Worm (Caenorhabditis elegans) whole organism, L3 larva: Measurements from ENCODE around the gene zyg-12.

Experiments used
- ceh-82 ChIP-seq: fragments of 150-350 bp; optimal IDR thresholded peaks from 2 replicates; lab custom pipeline; 2014; ENCODE audit warnings: missing biosample characterization, missing genetic modification characterization
- fos-1 ChIP-seq: fragments of 150-350 bp; optimal IDR thresholded peaks from 2 replicates; lab custom pipeline; 2014; ENCODE audit warnings: missing biosample characterization, missing genetic modification characterization
- jun-1 ChIP-seq: fragments of 150-350 bp; optimal IDR thresholded peaks from 2 replicates; lab custom pipeline; 2014; ENCODE audit warnings: missing biosample characterization, missing genetic modification reagents, missing genetic modification characterization
- lin-39 ChIP-seq: fragments of 150-350 bp; optimal IDR thresholded peaks from 2 replicates; lab custom pipeline; 2018; ENCODE audit warnings: missing biosample characterization, missing genetic modification reagents, missing genetic modification characterization
- mdl-1 ChIP-seq: fragments of 150-350 bp; optimal IDR thresholded peaks from 2 replicates; lab custom pipeline; 2014; ENCODE audit warnings: missing biosample characterization, missing genetic modification characterization
- nhr-11 ChIP-seq: fragments of 150-350 bp; optimal IDR thresholded peaks from 2 replicates; lab custom pipeline; 2014; ENCODE audit warnings: missing biosample characterization, missing genetic modification characterization
- nhr-237 ChIP-seq: fragments of 150-350 bp; optimal IDR thresholded peaks from 2 replicates; lab custom pipeline; 2014; ENCODE audit warnings: missing biosample characterization, missing genetic modification characterization
- snpc-4 ChIP-seq: fragments of 150-350 bp; optimal IDR thresholded peaks from 2 replicates; lab custom pipeline; 2014; ENCODE audit warnings: missing biosample characterization, missing genetic modification characterization
- tbx-2 ChIP-seq: sonication (generic microtip); optimal IDR thresholded peaks from 2 replicates; lab custom pipeline; 2016; ENCODE audit warnings: mild to moderate bottlenecking, missing genetic modification characterization, missing compliant biosample characterization
- unc-39 ChIP-seq: sonication (generic microtip); optimal IDR thresholded peaks from 4 replicates; lab custom pipeline; 2017; ENCODE audit warnings: missing biosample characterization, missing genetic modification characterization
- unc-62 ChIP-seq: fragments of 150-350 bp; sonication (generic microtip); optimal IDR thresholded peaks from 4 replicates; lab custom pipeline; 2014; ENCODE audit warnings: missing biosample characterization, missing genetic modification reagents, missing genetic modification characterization

DNA sequence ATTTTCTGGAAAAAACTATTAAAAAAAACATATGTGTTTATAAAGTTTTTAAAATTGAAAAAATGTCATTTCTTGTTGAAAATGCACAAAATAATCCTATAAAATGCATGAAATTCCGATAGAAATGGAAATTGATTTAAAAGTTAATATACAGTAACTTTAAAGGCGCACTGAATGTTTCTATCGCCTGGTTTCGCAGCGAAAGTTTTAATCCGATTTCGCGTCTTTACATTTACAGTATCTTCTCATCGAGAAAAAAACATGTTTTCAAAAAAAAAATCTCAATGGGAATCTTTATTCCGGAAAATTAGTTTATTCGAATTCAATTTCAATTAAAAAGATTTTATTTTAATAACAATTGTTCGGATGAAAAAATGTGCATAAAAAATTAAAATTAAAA, 35.5 kb upstream of the zyg-12 start, which contains the start of gene R05F9.11:
- TF ChIP-seq unc-62 (no peak), fos-1 (tag; lab: Kevin White, UChicago) (no peak), nhr-11 (tag; lab: Kevin White, UChicago) (no peak), nhr-237 (tag; lab: Kevin White, UChicago) (no peak), tbx-2 (tag; lab: Kevin White, UChicago) (no peak), unc-39 (tag; lab: Kevin White, UChicago) (no peak), snpc-4 (tag; lab: Kevin White, UChicago) (no peak), jun-1 (no peak), mdl-1 (tag; lab: Kevin White, UChicago) (no peak), ceh-82 (tag; lab: Kevin White, UChicago) (no peak), lin-39 (tag; lab: Kevin White, UChicago) (no peak)
